Worm (Caenorhabditis elegans) whole organism, L1 larva: Measurements from ENCODE around the gene ell-1.

Source experiments
- aly-2 ChIP-seq: fragments of 150-350 bp; optimal IDR thresholded peaks from 2 replicates; lab custom pipeline; 2014; ENCODE audit warnings: missing biosample characterization, missing genetic modification characterization
- dpl-1 ChIP-seq, 3 experiments: fragments of 150-350 bp in 2 of 3; sonication (generic microtip) in 1 of 3; optimal IDR thresholded peaks; 2 replicates each; lab custom pipeline; 2014 to 2017; ENCODE audit warnings: missing biosample characterization in 3 of 3, missing genetic modification characterization in 3 of 3, missing genetic modification reagents in 3 of 3
- efl-1 ChIP-seq, 4 experiments: fragments of 150-350 bp; optimal IDR thresholded peaks in 3 of 4; peaks in 1 of 4; 1 replicate in 1 of 4; 2 replicates in 3 of 4; lab custom pipeline; 2014; ENCODE audit warnings: missing biosample characterization in 2 of 4, missing genetic modification characterization in 2 of 4, missing genetic modification reagents in 2 of 4
- egl-27 ChIP-seq, 2 experiments: fragments of 150-350 bp in 1 of 2; sonication (generic microtip); optimal IDR thresholded peaks; 3 replicates each; lab custom pipeline; 2017 to 2018; ENCODE audit warnings: missing biosample characterization in 2 of 2, missing genetic modification characterization in 2 of 2, missing genetic modification reagents in 2 of 2
- fkh-10 ChIP-seq: sonication (generic microtip); optimal IDR thresholded peaks from 2 replicates; lab custom pipeline; 2017; ENCODE audit warnings: missing biosample characterization, missing genetic modification reagents, missing genetic modification characterization
- mdl-1 ChIP-seq, 2 experiments: fragments of 150-350 bp; optimal IDR thresholded peaks; 2 replicates each; lab custom pipeline; 2014 to 2017; ENCODE audit warnings: missing biosample characterization in 2 of 2, missing genetic modification characterization in 2 of 2, inconsistent platforms in 1 of 2
- nhr-19 ChIP-seq: fragments of 200-800 bp; sonication (Bioruptor generic); conservative IDR thresholded peaks from 2 replicates; pipeline ENCODE4 v1.3.6; 2022; ENCODE audit warnings: missing genetic modification characterization, missing compliant biosample characterization
- nhr-28 ChIP-seq: fragments of 150-350 bp; optimal IDR thresholded peaks from 2 replicates; lab custom pipeline; 2014; ENCODE audit warnings: missing biosample characterization, missing genetic modification characterization
- skn-1 ChIP-seq: fragments of 150-350 bp; optimal IDR thresholded peaks from 2 replicates; lab custom pipeline; 2014; ENCODE audit warnings: missing biosample characterization, missing genetic modification characterization
- sup-37 ChIP-seq: fragments of 200-800 bp; sonication (Bioruptor generic); optimal IDR thresholded peaks from 2 replicates; lab custom pipeline; 2018; ENCODE audit warnings: mild to moderate bottlenecking, missing genetic modification characterization, missing compliant biosample characterization
- tlp-1 ChIP-seq: fragments of 150-350 bp; optimal IDR thresholded peaks from 2 replicates; lab custom pipeline; 2014; ENCODE audit warnings: missing biosample characterization, missing genetic modification characterization

ce11 chrIV:4398420-4398819, 4.2 kb downstream of the ell-1 start:
- TF ChIP-seq efl-1 (optimal IDR thresholded peaks at IDR 0.05; lab: Kevin White, UChicago) = no peak
- TF ChIP-seq efl-1 (GFP tag; optimal IDR thresholded peaks at IDR 0.05 in 1 of 2; lab: Kevin White, UChicago) = no peak
- no peak for TF ChIP-seq aly-2 (tag; lab: Kevin White, UChicago)
- no peak for TF ChIP-seq dpl-1 (GFP tag; optimal IDR thresholded peaks at IDR 0.05; lab: Kevin White, UChicago)
- TF ChIP-seq nhr-28 (tag; lab: Kevin White, UChicago) = no peak
- no peak for TF ChIP-seq mdl-1 (tag; optimal IDR thresholded peaks at IDR 0.05; lab: Kevin White, UChicago)
- no peak for TF ChIP-seq nhr-19 (GFP tag; lab: Robert Waterston, UW)
- TF ChIP-seq egl-27 (tag; optimal IDR thresholded peaks at IDR 0.05; lab: Kevin White, UChicago) = no peak
- TF ChIP-seq skn-1 (tag; lab: Kevin White, UChicago) = peak; percentile 7
- TF ChIP-seq fkh-10 = no peak
- no peak for TF ChIP-seq tlp-1
- no peak for TF ChIP-seq sup-37 (GFP tag; lab: Kevin White, UChicago)
